Fruit fly (Drosophila melanogaster) whole organism: ENCODE data around the gene CG6005.

Source experiments
- pan ChIP-seq: fragments of >200 bp; optimal IDR thresholded peaks from 2 replicates; lab custom pipeline; 2017
- psq ChIP-seq: fragments of >200 bp; optimal IDR thresholded peaks from 2 replicates; lab custom pipeline; 2017

DNA sequence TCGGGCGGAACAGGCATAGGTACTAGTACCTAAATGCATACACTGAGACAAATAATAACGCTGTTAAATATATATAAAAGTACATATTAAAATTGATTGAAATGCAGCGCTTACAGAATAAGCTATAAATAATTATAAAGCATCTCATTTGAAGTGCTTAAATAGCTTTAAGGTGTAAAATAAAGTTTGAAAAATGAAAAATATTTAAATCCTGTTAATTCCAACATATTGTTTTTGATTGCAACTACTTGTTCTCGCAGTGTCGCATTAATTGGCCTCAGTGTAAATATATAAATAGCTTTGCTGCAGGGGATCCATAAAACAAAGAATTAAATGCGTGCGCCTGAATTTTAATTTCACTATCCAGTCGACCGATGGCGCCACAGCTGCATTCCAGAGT, 34.6 kb upstream of the CG6005 start:
- TF ChIP-seq psq (no peak), pan (lab: Kevin White, UChicago) (no peak)
